Fruit fly (Drosophila melanogaster) whole organism, embryonic: ENCODE data around the gene CG32639.

Experiments
- Adf1 ChIP-seq: fragments of 200-800 bp; sonication (Bioruptor generic); IDR thresholded peaks from 2 replicates; pipeline ENCODE4 v1.3.6; 2022; ENCODE audit warnings: missing biosample characterization, missing genetic modification characterization
- Atf3 ChIP-seq: fragments of 200-800 bp; sonication (Bioruptor generic); optimal IDR thresholded peaks from 3 replicates; lab custom pipeline; 2016; ENCODE audit warnings: missing biosample characterization, missing genetic modification characterization
- CG1024 ChIP-seq: fragments of 200-800 bp; sonication (Bioruptor generic); IDR thresholded peaks from 2 replicates; pipeline ENCODE4 v1.3.6; 2022; ENCODE audit warnings: missing biosample characterization, missing genetic modification characterization
- CG10274 ChIP-seq: fragments of 200-800 bp; sonication (Bioruptor generic); optimal IDR thresholded peaks from 3 replicates; lab custom pipeline; 2017; ENCODE audit warnings: missing biosample characterization, mild to moderate bottlenecking, missing genetic modification characterization
- CG10431 ChIP-seq: fragments of 200-800 bp; sonication (Bioruptor generic); optimal IDR thresholded peaks from 3 replicates; lab custom pipeline; 2018; ENCODE audit warnings: missing biosample characterization, mild to moderate bottlenecking, missing genetic modification characterization
- CG10654 ChIP-seq: fragments of 200-800 bp; sonication (Bioruptor generic); optimal IDR thresholded peaks from 2 replicates; lab custom pipeline; 2016; ENCODE audit warnings: missing biosample characterization, missing genetic modification characterization
- CG12299 ChIP-seq: fragments of 200-800 bp; sonication (Bioruptor generic); optimal IDR thresholded peaks from 2 replicates; lab custom pipeline; 2018; ENCODE audit warnings: missing biosample characterization, mild to moderate bottlenecking, missing genetic modification characterization
- CG16863 ChIP-seq: fragments of 200-800 bp; sonication (Bioruptor generic); optimal IDR thresholded peaks from 3 replicates; lab custom pipeline; 2016; ENCODE audit warnings: missing biosample characterization, missing genetic modification characterization
- CG17568 ChIP-seq: fragments of 200-800 bp; sonication (Bioruptor generic); optimal IDR thresholded peaks from 2 replicates; lab custom pipeline; 2018; ENCODE audit warnings: missing biosample characterization, mild to moderate bottlenecking, missing genetic modification characterization, moderate library complexity
- CG1792 ChIP-seq: fragments of 200-800 bp; sonication (Bioruptor generic); optimal IDR thresholded peaks from 2 replicates; lab custom pipeline; 2016; ENCODE audit warnings: missing biosample characterization, missing genetic modification characterization
- CG18262 ChIP-seq: fragments of 200-800 bp; optimal IDR thresholded peaks from 3 replicates; lab custom pipeline; 2019; ENCODE audit warnings: missing biosample characterization, mild to moderate bottlenecking, missing genetic modification characterization, moderate library complexity
- CG18599 ChIP-seq: fragments of 200-800 bp; sonication (Bioruptor generic); optimal IDR thresholded peaks from 3 replicates; lab custom pipeline; 2017; ENCODE audit warnings: missing biosample characterization, missing genetic modification characterization, mild to moderate bottlenecking, moderate library complexity, missing genetic modification reagents
- CG18619 ChIP-seq: fragments of 200-800 bp; sonication (Bioruptor generic); optimal IDR thresholded peaks from 3 replicates; lab custom pipeline; 2017; ENCODE audit warnings: missing biosample characterization, mild to moderate bottlenecking, missing genetic modification characterization
- CG2678 ChIP-seq: fragments of 200-800 bp; sonication (Bioruptor generic); optimal IDR thresholded peaks from 3 replicates; lab custom pipeline; 2019; ENCODE audit warnings: missing biosample characterization, mild to moderate bottlenecking, missing genetic modification characterization, moderate library complexity
- CG30020 ChIP-seq: fragments of 200-800 bp; optimal IDR thresholded peaks from 2 replicates; lab custom pipeline; 2019; ENCODE audit warnings: missing biosample characterization, mild to moderate bottlenecking, missing genetic modification characterization, moderate library complexity
- CG31224 ChIP-seq: fragments of 200-800 bp; sonication (Bioruptor generic); IDR thresholded peaks from 2 replicates; pipeline ENCODE4 v1.3.6; 2022; ENCODE audit warnings: missing biosample characterization, missing genetic modification characterization
- CG3281 ChIP-seq: fragments of 200-800 bp; sonication (Bioruptor generic); optimal IDR thresholded peaks from 3 replicates; lab custom pipeline; 2017; ENCODE audit warnings: missing biosample characterization, mild to moderate bottlenecking, missing genetic modification characterization
- CG3995 ChIP-seq: fragments of 200-800 bp; sonication (Bioruptor generic); optimal IDR thresholded peaks from 3 replicates; lab custom pipeline; 2016; ENCODE audit warnings: missing biosample characterization, missing genetic modification characterization
- CG4282 ChIP-seq: fragments of 200-800 bp; sonication (Bioruptor generic); optimal IDR thresholded peaks from 2 replicates; lab custom pipeline; 2016; ENCODE audit warnings: missing biosample characterization, missing genetic modification characterization
- CG4424 ChIP-seq: fragments of 200-800 bp; sonication (Bioruptor generic); optimal IDR thresholded peaks from 3 replicates; lab custom pipeline; 2016; ENCODE audit warnings: missing biosample characterization, missing genetic modification characterization
- CG7372 ChIP-seq: fragments of 200-800 bp; sonication (Bioruptor generic); IDR thresholded peaks from 2 replicates; pipeline ENCODE4 v1.3.6; 2022; ENCODE audit warnings: missing biosample characterization, missing genetic modification characterization
- D19A ChIP-seq: fragments of 200-800 bp; optimal IDR thresholded peaks from 3 replicates; lab custom pipeline; 2019; ENCODE audit warnings: missing biosample characterization, mild to moderate bottlenecking, missing genetic modification characterization, moderate library complexity
- Ets65A ChIP-seq: fragments of 200-800 bp; sonication (Bioruptor generic); peaks from one replicate; lab custom pipeline; 2016; ENCODE audit warnings: missing biosample characterization, missing genetic modification characterization
- Hmx ChIP-seq: fragments of 200-800 bp; sonication (Bioruptor generic); optimal IDR thresholded peaks from 2 replicates; lab custom pipeline; 2016; ENCODE audit warnings: missing biosample characterization, missing genetic modification characterization
- Lhr ChIP-seq: fragments of 200-800 bp; sonication (Bioruptor generic); optimal IDR thresholded peaks from 3 replicates; lab custom pipeline; 2017; ENCODE audit warnings: mild to moderate bottlenecking, missing biosample characterization, missing genetic modification reagents, missing genetic modification characterization
- Mrtf ChIP-seq: fragments of 200-800 bp; sonication (Bioruptor generic); IDR thresholded peaks from 3 replicates; pipeline ENCODE4 v1.3.6; 2022; ENCODE audit warnings: missing biosample characterization, missing genetic modification characterization
- NC2α ChIP-seq: fragments of 200-800 bp; sonication (Bioruptor generic); optimal IDR thresholded peaks from 2 replicates; lab custom pipeline; 2016; ENCODE audit warnings: missing biosample characterization, missing genetic modification characterization
- Sry-β ChIP-seq: fragments of 200-800 bp; sonication (Bioruptor generic); optimal IDR thresholded peaks from 2 replicates; lab custom pipeline; 2018; ENCODE audit warnings: missing biosample characterization, mild to moderate bottlenecking, missing genetic modification characterization, moderate library complexity
- Usf ChIP-seq: fragments of 200-800 bp; sonication (Bioruptor generic); optimal IDR thresholded peaks from 2 replicates; lab custom pipeline; 2017; ENCODE audit warnings: missing genotype, missing biosample characterization, missing genetic modification characterization
- al ChIP-seq: fragments of 200-800 bp; sonication (Bioruptor generic); IDR thresholded peaks from 2 replicates; pipeline ENCODE4 v1.3.6; 2022; ENCODE audit warnings: missing biosample characterization, missing genetic modification characterization
- chn ChIP-seq: fragments of 200-800 bp; sonication (Bioruptor generic); optimal IDR thresholded peaks from 2 replicates; lab custom pipeline; 2016; ENCODE audit warnings: missing biosample characterization, missing genetic modification characterization
- ci ChIP-seq: fragments of 200-800 bp; sonication (Bioruptor generic); IDR thresholded peaks from 3 replicates; pipeline ENCODE4 v1.3.6; 2022; ENCODE audit warnings: missing biosample characterization, missing genetic modification characterization
- crol ChIP-seq: fragments of 200-800 bp; sonication (Bioruptor generic); IDR thresholded peaks from 2 replicates; pipeline ENCODE4 v1.3.6; 2022; ENCODE audit warnings: missing biosample characterization, missing genetic modification characterization
- dan ChIP-seq: fragments of 200-800 bp; sonication (Bioruptor generic); IDR thresholded peaks from 2 replicates; pipeline ENCODE4 v1.3.6; 2022; ENCODE audit warnings: missing biosample characterization, missing genetic modification characterization
- disco-r ChIP-seq: fragments of 200-800 bp; sonication (Bioruptor generic); optimal IDR thresholded peaks from 2 replicates; lab custom pipeline; 2016; ENCODE audit warnings: missing biosample characterization, missing genetic modification characterization
- dpn ChIP-seq, 2 experiments: fragments of 200-800 bp; sonication (Bioruptor generic); optimal IDR thresholded peaks; 3 replicates each; lab custom pipeline; 2016; ENCODE audit warnings: missing biosample characterization in 2 of 2, missing genetic modification characterization in 2 of 2
- esg ChIP-seq: fragments of 200-800 bp; sonication (Bioruptor generic); conservative IDR thresholded peaks from 2 replicates; pipeline ENCODE4 v1.3.6; 2022; ENCODE audit warnings: missing biosample characterization, missing genetic modification characterization
- fd102C ChIP-seq: fragments of 200-800 bp; sonication (Bioruptor generic); optimal IDR thresholded peaks from 2 replicates; lab custom pipeline; 2018; ENCODE audit warnings: missing biosample characterization, mild to moderate bottlenecking, missing genetic modification characterization, moderate library complexity
- fd96Cb ChIP-seq: fragments of 200-800 bp; sonication (Bioruptor generic); optimal IDR thresholded peaks from 2 replicates; lab custom pipeline; 2018; ENCODE audit warnings: missing biosample characterization, mild to moderate bottlenecking, missing genetic modification characterization, moderate library complexity
- gcm ChIP-seq: fragments of 200-800 bp; sonication (Bioruptor generic); optimal IDR thresholded peaks from 2 replicates; lab custom pipeline; 2019; ENCODE audit warnings: missing biosample characterization, mild to moderate bottlenecking, missing genetic modification characterization, moderate library complexity
- gro ChIP-seq: fragments of 200-800 bp; sonication (Bioruptor generic); optimal IDR thresholded peaks from 2 replicates; lab custom pipeline; 2016; ENCODE audit warnings: missing biosample characterization, missing genetic modification characterization
- gt ChIP-seq: fragments of 200-800 bp; sonication (Bioruptor generic); IDR thresholded peaks from 2 replicates; pipeline ENCODE4 v1.3.6; 2022; ENCODE audit warnings: missing biosample characterization, missing genetic modification characterization
- lmd ChIP-seq: fragments of 200-800 bp; sonication (Bioruptor generic); IDR thresholded peaks from 2 replicates; pipeline ENCODE4 v1.3.6; 2022; ENCODE audit warnings: missing biosample characterization, missing genetic modification characterization
- nerfin-1 ChIP-seq: fragments of 200-800 bp; sonication (Bioruptor generic); optimal IDR thresholded peaks from 3 replicates; lab custom pipeline; 2019; ENCODE audit warnings: missing biosample characterization, mild to moderate bottlenecking, missing genetic modification characterization, moderate library complexity
- pho ChIP-seq: fragments of 200-800 bp; sonication (Bioruptor generic); optimal IDR thresholded peaks from 2 replicates; lab custom pipeline; 2016; ENCODE audit warnings: missing biosample characterization, missing genetic modification characterization
- psq ChIP-seq: fragments of 200-800 bp; sonication (Bioruptor generic); optimal IDR thresholded peaks from 2 replicates; lab custom pipeline; 2017; ENCODE audit warnings: missing biosample characterization, missing genetic modification characterization
- ranshi ChIP-seq: fragments of 200-800 bp; sonication (Bioruptor generic); IDR thresholded peaks from 2 replicates; pipeline ENCODE4 v1.3.6; 2022; ENCODE audit warnings: missing biosample characterization, missing genetic modification characterization
- rib ChIP-seq: fragments of 200-800 bp; sonication (Bioruptor generic); IDR thresholded peaks from 2 replicates; pipeline ENCODE4 v1.3.6; 2022; ENCODE audit warnings: missing biosample characterization, missing genetic modification characterization
- sima ChIP-seq: fragments of 200-800 bp; sonication (Bioruptor generic); optimal IDR thresholded peaks from 2 replicates; lab custom pipeline; 2016; ENCODE audit warnings: missing biosample characterization, missing genetic modification characterization
- unc-4 ChIP-seq: fragments of 200-800 bp; sonication (Bioruptor generic); IDR thresholded peaks from 2 replicates; pipeline ENCODE4 v1.3.6; 2022; ENCODE audit warnings: missing biosample characterization, missing genetic modification characterization; ENCODE audit not compliant: partially characterized antibody
- zen2 ChIP-seq: fragments of 200-800 bp; sonication (Bioruptor generic); IDR thresholded peaks from 3 replicates; pipeline ENCODE4 v1.3.6; 2022; ENCODE audit warnings: missing biosample characterization, missing genetic modification characterization; ENCODE audit not compliant: partially characterized antibody

CG32639 gene

DNA sequence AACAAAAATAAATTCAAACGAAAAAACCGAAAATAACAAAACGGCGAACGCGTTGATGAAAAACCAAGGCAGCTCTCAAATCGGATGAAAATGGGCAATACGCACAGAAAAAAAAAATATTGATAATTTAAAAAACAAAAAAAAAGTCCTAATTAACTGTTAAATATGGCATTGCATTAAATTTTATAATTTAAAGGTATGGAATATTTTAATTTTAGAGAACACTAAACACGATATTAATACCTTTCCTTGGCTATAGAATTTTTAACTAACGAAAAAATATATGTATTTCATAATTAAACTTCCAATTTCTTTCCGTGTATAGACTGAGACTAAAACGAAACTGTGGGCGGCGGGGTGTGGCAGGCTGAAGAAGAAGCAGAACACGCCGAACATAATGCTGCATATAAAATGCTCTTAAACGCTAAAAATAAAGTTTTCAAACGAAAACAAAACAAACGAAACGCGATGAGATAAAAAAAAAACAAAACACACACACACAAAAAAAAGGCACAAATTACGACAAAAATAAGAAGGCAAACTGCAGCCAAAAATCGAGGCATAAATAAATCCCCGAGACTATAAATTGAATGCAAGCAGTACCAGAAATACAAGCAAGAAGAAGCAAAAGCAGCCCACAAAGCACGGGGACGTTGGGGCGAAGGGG is 38.2 kb upstream of the CG32639 start (continued):
- TF ChIP-seq psq (no peak), CG3281 (GFP tag; lab: Kevin White, UChicago) (peak; percentile 53), nerfin-1 (peak; percentile 59), gt (no peak), ci (GFP tag; lab: Robert Waterston, UW) (no peak), gro (no peak), Ets65A (GFP tag; lab: Kevin White, UChicago) (no peak), fd96Cb (tag; lab: Kevin White, UChicago) (peak; percentile 72), CG2678 (tag; lab: Kevin White, UChicago) (peak; percentile 88), CG17568 (GFP tag; lab: Kevin White, UChicago) (no peak), CG4282 (no peak), CG10654 (peak; percentile 14), CG12299 (tag; lab: Kevin White, UChicago) (peak; percentile 15), Lhr (GFP tag; lab: Kevin White, UChicago) (no peak), esg (GFP tag; lab: Robert Waterston, UW) (peak; percentile 27; the same call in 1 of the 2 replicates), al (GFP tag; lab: Robert Waterston, UW) (peak; percentile 32; the same call in 1 of the 2 replicates), D19A (peak; percentile 76), crol (no peak), CG4424 (GFP tag; lab: Kevin White, UChicago) (peak; percentile 29), unc-4 (GFP tag; lab: Robert Waterston, UW) (no peak), fd102C (GFP tag; lab: Kevin White, UChicago) (no peak), CG1792 (GFP tag; lab: Kevin White, UChicago) (no peak), CG10431 (GFP tag; lab: Kevin White, UChicago) (no peak), rib (GFP tag; lab: Robert Waterston, UW) (no peak), dpn (GFP tag; optimal IDR thresholded peaks at IDR 0.05; lab: Kevin White, UChicago) (peak; percentile 1 to 49), ranshi (GFP tag; lab: Robert Waterston, UW) (no peak), CG30020 (no peak), CG1024 (GFP tag; lab: Robert Waterston, UW) (no peak), CG18619 (peak; percentile 35), CG3995 (GFP tag; lab: Kevin White, UChicago) (no peak), Atf3 (GFP tag; lab: Kevin White, UChicago) (no peak), CG10274 (no peak), gcm (GFP tag; lab: Kevin White, UChicago) (peak; percentile 42), Hmx (no peak), Usf (GFP tag; lab: Kevin White, UChicago) (no peak), disco-r (no peak), zen2 (no peak), chn (no peak), CG7372 (GFP tag; lab: Robert Waterston, UW) (peak; percentile 57), sima (GFP tag; lab: Kevin White, UChicago) (no peak), CG18599 (GFP tag; lab: Kevin White, UChicago) (peak; percentile 57), NC2α (no peak), CG16863 (GFP tag; lab: Kevin White, UChicago) (no peak), Mrtf (GFP tag; lab: Robert Waterston, UW) (no peak), dan (GFP tag; lab: Robert Waterston, UW) (no peak), Adf1 (no peak), pho (GFP tag; lab: Kevin White, UChicago) (no peak), CG18262 (peak; percentile 85), CG31224 (GFP tag; lab: Robert Waterston, UW) (peak; percentile 31; the same call in 1 of the 2 replicates), Sry-β (GFP tag; lab: Kevin White, UChicago) (no peak), lmd (GFP tag; lab: Robert Waterston, UW) (peak; percentile 64)
